Fruit fly (Drosophila melanogaster): ENCODE results near the gene yata.

Gene yata

dm6 chr3R:29774360-29775193, 25.6 kb downstream of the yata start (continued):
- TF ChIP-seq Ada2b (GFP tag; IDR thresholded peaks at IDR 0.05) (no peak), chm (GFP tag; IDR thresholded peaks at IDR 0.05) (peak; percentile 65), pum (GFP tag; optimal IDR thresholded peaks at IDR 0.05) (no peak), ab (GFP tag; optimal IDR thresholded peaks at IDR 0.05) (no peak), esg (GFP tag; conservative IDR thresholded peaks at IDR 0.05) (no peak), NFAT (GFP tag; IDR thresholded peaks at IDR 0.05) (peak; percentile 3; the same call in 1 of the 2 replicates), Six4 (GFP tag; optimal IDR thresholded peaks at IDR 0.05) (no peak), CG17385 (GFP tag; optimal IDR thresholded peaks at IDR 0.05) (peak; percentile 45), CG10267 (tag; optimal IDR thresholded peaks at IDR 0.05) (no peak), CG34376 (GFP tag; optimal IDR thresholded peaks at IDR 0.05) (no peak), CG7745 (tag; optimal IDR thresholded peaks at IDR 0.05) (peak; percentile 8), Mrtf (GFP tag; IDR thresholded peaks at IDR 0.05) (no peak), zfh1 (GFP tag; IDR thresholded peaks at IDR 0.05) (no peak), Sry-β (GFP tag; optimal IDR thresholded peaks at IDR 0.05) (no peak), CG8388 (GFP tag; optimal IDR thresholded peaks at IDR 0.05) (no peak), CG10959 (GFP tag; IDR thresholded peaks at IDR 0.05) (no peak), yki (optimal IDR thresholded peaks at IDR 0.05) (peak; percentile 100), CG1024 (GFP tag; IDR thresholded peaks at IDR 0.05) (no peak), CG10431 (GFP tag; optimal IDR thresholded peaks at IDR 0.05) (no peak), ase (GFP tag; IDR thresholded peaks at IDR 0.05) (no peak), dpn (GFP tag; optimal IDR thresholded peaks at IDR 0.05) (no peak), Rfx (GFP tag; IDR thresholded peaks at IDR 0.05) (peak; percentile 25; the same call in 1 of the 2 replicates), gro (GFP tag; optimal IDR thresholded peaks at IDR 0.05) (no peak), CG15696 (tag; optimal IDR thresholded peaks at IDR 0.05) (peak; percentile 16), CG13775 (GFP tag; optimal IDR thresholded peaks at IDR 0.05) (no peak), Sox100B (GFP tag; optimal IDR thresholded peaks at IDR 0.05) (no peak), pfk (GFP tag; optimal IDR thresholded peaks at IDR 0.05) (peak; percentile 48), CG18619 (GFP tag; optimal IDR thresholded peaks at IDR 0.05) (no peak), fd3F (GFP tag; optimal IDR thresholded peaks at IDR 0.05) (no peak), NfI (GFP tag; optimal IDR thresholded peaks at IDR 0.05) (no peak), CG15514 (GFP tag; optimal IDR thresholded peaks at IDR 0.05) (peak; percentile 95), salm (tag; optimal IDR thresholded peaks at IDR 0.05) (no peak), CG2889 (GFP tag; IDR thresholded peaks at IDR 0.05) (no peak), dan (GFP tag; IDR thresholded peaks at IDR 0.05) (no peak), sug (tag; optimal IDR thresholded peaks at IDR 0.05) (no peak), Vsx1 (GFP tag; optimal IDR thresholded peaks at IDR 0.05) (no peak), CG4617 (GFP tag; optimal IDR thresholded peaks at IDR 0.05; ENCODE audit: borderline replicate concordance) (no peak), CG16815 (GFP tag; optimal IDR thresholded peaks at IDR 0.05) (no peak), Hmx (GFP tag; optimal IDR thresholded peaks at IDR 0.05) (no peak), al (GFP tag; IDR thresholded peaks at IDR 0.05) (no peak), CG7271 (tag; optimal IDR thresholded peaks at IDR 0.05) (no peak), CG12104 (GFP tag; optimal IDR thresholded peaks at IDR 0.05) (no peak), CG12071 (GFP tag; optimal IDR thresholded peaks at IDR 0.05) (peak; percentile 29), dimm (GFP tag; IDR thresholded peaks at IDR 0.05) (no peak), sr (GFP tag; IDR thresholded peaks at IDR 0.05) (no peak), ttk (GFP tag; IDR thresholded peaks at IDR 0.05) (no peak), pb (GFP tag; optimal IDR thresholded peaks at IDR 0.05) (no peak), Dip2 (GFP tag; IDR thresholded peaks at IDR 0.05) (no peak), CG7928 (GFP tag; optimal IDR thresholded peaks at IDR 0.05) (no peak), CG8924 (tag; optimal IDR thresholded peaks at IDR 0.05) (no peak), ken (GFP tag; IDR thresholded peaks at IDR 0.05) (no peak)

Data from whole organism, embryonic.